Fruit fly (Drosophila melanogaster): Measurements from ENCODE around the gene wnd.
A peak's percentile ranks its signal among the peaks of the same experiment; 100 is the strongest.

Gene wnd

dm6 chr3L:19648648-19649047 lies 13.1 kb upstream of the wnd start:
- no peak for TF ChIP-seq pnt (GFP tag; optimal IDR thresholded peaks at IDR 0.05)
- peak; percentile 98 for TF ChIP-seq sug (tag; optimal IDR thresholded peaks at IDR 0.05)
- TF ChIP-seq CG2875 (GFP tag; optimal IDR thresholded peaks at IDR 0.05), result no peak
- TF ChIP-seq exex (tag; optimal IDR thresholded peaks at IDR 0.05), result peak; percentile 73
- TF ChIP-seq Bgb (GFP tag; IDR thresholded peaks at IDR 0.05; ENCODE audit: partially characterized antibody), result no peak
- peak; percentile 19 for TF ChIP-seq CG3995 (GFP tag; optimal IDR thresholded peaks at IDR 0.05)
- no peak for TF ChIP-seq CG17568 (GFP tag; optimal IDR thresholded peaks at IDR 0.05)
- TF ChIP-seq CG17912 (GFP tag; optimal IDR thresholded peaks at IDR 0.05), result no peak
- no peak for TF ChIP-seq unpg (GFP tag; optimal IDR thresholded peaks at IDR 0.05)
- TF ChIP-seq CG34376 (GFP tag; optimal IDR thresholded peaks at IDR 0.05), result peak; percentile 25

- TF ChIP-seq CG8388 (GFP tag; optimal IDR thresholded peaks at IDR 0.05), result no peak
- peak; percentile 69 for TF ChIP-seq CG7928 (GFP tag; optimal IDR thresholded peaks at IDR 0.05)
- no peak for TF ChIP-seq Tbp (GFP tag; optimal IDR thresholded peaks at IDR 0.05)
- no peak for TF ChIP-seq CG12659 (GFP tag; optimal IDR thresholded peaks at IDR 0.05)
- no peak for TF ChIP-seq CG2202 (tag; optimal IDR thresholded peaks at IDR 0.05)
- no peak for TF ChIP-seq sens-2 (GFP tag; IDR thresholded peaks at IDR 0.05)
- TF ChIP-seq oc (tag; optimal IDR thresholded peaks at IDR 0.05), result no peak
- no peak for TF ChIP-seq CG12104 (GFP tag; optimal IDR thresholded peaks at IDR 0.05)
- no peak for TF ChIP-seq CG2129 (GFP tag; IDR thresholded peaks at IDR 0.05; ENCODE audit: partially characterized antibody)
- no peak for TF ChIP-seq CG31224 (GFP tag; IDR thresholded peaks at IDR 0.05)
- no peak for TF ChIP-seq zfh1 (GFP tag; IDR thresholded peaks at IDR 0.05)
- no peak for TF ChIP-seq H2.0 (GFP tag; IDR thresholded peaks at IDR 0.05)
- peak; percentile 22 for TF ChIP-seq Ets65A (GFP tag)
- TF ChIP-seq onecut (GFP tag; IDR thresholded peaks at IDR 0.05), result peak; percentile 33
- no peak for TF ChIP-seq CG1647 (GFP tag; optimal IDR thresholded peaks at IDR 0.05)
- TF ChIP-seq Med (GFP tag), result no peak
- no peak for TF ChIP-seq fd64A (GFP tag; optimal IDR thresholded peaks at IDR 0.05)
- 0 out of 2 replicates have a peak, but pooled peaks have one; percentile 18 for TF ChIP-seq Bgb (GFP tag; IDR thresholded peaks at IDR 0.05; ENCODE audit: partially characterized antibody)
- TF ChIP-seq ems (GFP tag; optimal IDR thresholded peaks at IDR 0.05), result no peak
- TF ChIP-seq ATbp (GFP tag; optimal IDR thresholded peaks at IDR 0.05), result no peak
- peak; percentile 43; the same call in 1 of the 3 replicates for TF ChIP-seq CG34422 (GFP tag; IDR thresholded peaks at IDR 0.05)
- no peak for TF ChIP-seq kah (GFP tag; optimal IDR thresholded peaks at IDR 0.05)
- no peak for TF ChIP-seq CG17802 (tag; optimal IDR thresholded peaks at IDR 0.05)
- TF ChIP-seq shn (GFP tag; optimal IDR thresholded peaks at IDR 0.05), result no peak
- no peak for TF ChIP-seq NC2β (GFP tag; optimal IDR thresholded peaks at IDR 0.05)
- no peak for TF ChIP-seq CG18011 (GFP tag; optimal IDR thresholded peaks at IDR 0.05)
- TF ChIP-seq ind (GFP tag; optimal IDR thresholded peaks at IDR 0.05), result no peak
- TF ChIP-seq CG2199 (GFP tag; IDR thresholded peaks at IDR 0.05), result no peak
- TF ChIP-seq sr (GFP tag; IDR thresholded peaks at IDR 0.05), result no peak
- no peak for TF ChIP-seq CG8359 (GFP tag; optimal IDR thresholded peaks at IDR 0.05; ENCODE audit: borderline replicate concordance)
- no peak for TF ChIP-seq ash1 (GFP tag; optimal IDR thresholded peaks at IDR 0.05)
- TF ChIP-seq Taf1 (GFP tag; IDR thresholded peaks at IDR 0.05), result no peak
- no peak for TF ChIP-seq Hr51 (GFP tag; optimal IDR thresholded peaks at IDR 0.05)
- no peak for TF ChIP-seq en (GFP tag; optimal IDR thresholded peaks at IDR 0.05)
- no peak for TF ChIP-seq peb (GFP tag; IDR thresholded peaks at IDR 0.05)
- TF ChIP-seq HLHmδ (GFP tag; optimal IDR thresholded peaks at IDR 0.05), result no peak
- TF ChIP-seq CG12769 (tag; optimal IDR thresholded peaks at IDR 0.05), result no peak
- no peak for TF ChIP-seq CG43689 (GFP tag; IDR thresholded peaks at IDR 0.05)
- TF ChIP-seq stwl (tag; optimal IDR thresholded peaks at IDR 0.05), result peak; percentile 19
- no peak for TF ChIP-seq HLH54F (GFP tag; optimal IDR thresholded peaks at IDR 0.05)
- peak; percentile 22 for TF ChIP-seq Dp (GFP tag; optimal IDR thresholded peaks at IDR 0.05)
Observed at dm6 chr3L:19646292-19646691, 10.7 kb upstream of the wnd start.

Measured in whole organism, embryonic.